Fruit fly (Drosophila melanogaster) whole organism, pupa: Measurements from ENCODE around the gene CG42747.
A peak's percentile ranks its signal among the peaks of the same experiment; 100 is the strongest.

ENCODE experiments used
- CG10348 ChIP-seq: fragments of 200-800 bp; sonication (Bioruptor generic); IDR thresholded peaks from 2 replicates; pipeline ENCODE4 v1.3.6; 2022; ENCODE audit warnings: missing biosample characterization, missing genetic modification characterization
- CG12605 ChIP-seq: fragments of 200-800 bp; sonication (Bioruptor generic); IDR thresholded peaks from 2 replicates; pipeline ENCODE4 v1.3.6; 2022; ENCODE audit warnings: missing biosample characterization, missing genetic modification characterization
- CG13204 ChIP-seq: fragments of 200-800 bp; sonication (Bioruptor generic); optimal IDR thresholded peaks from 2 replicates; lab custom pipeline; 2018; ENCODE audit warnings: missing biosample characterization, mild to moderate bottlenecking, missing genetic modification characterization, moderate library complexity
- CG14655 ChIP-seq: fragments of 200-800 bp; sonication (Bioruptor generic); optimal IDR thresholded peaks from 3 replicates; lab custom pipeline; 2017; ENCODE audit warnings: mild to moderate bottlenecking, missing biosample characterization, missing genetic modification reagents, missing genetic modification characterization
- CG15710 ChIP-seq: fragments of 200-800 bp; sonication (Bioruptor generic); optimal IDR thresholded peaks from 2 replicates; lab custom pipeline; 2018; ENCODE audit warnings: missing biosample characterization, mild to moderate bottlenecking, missing genetic modification characterization, moderate library complexity
- CG17806 ChIP-seq: fragments of 200-800 bp; sonication (Bioruptor generic); optimal IDR thresholded peaks from 2 replicates; lab custom pipeline; 2018; ENCODE audit warnings: missing biosample characterization, mild to moderate bottlenecking, missing genetic modification characterization, moderate library complexity
- CG32121 ChIP-seq: fragments of 200-800 bp; sonication (Bioruptor generic); IDR thresholded peaks from 2 replicates; pipeline ENCODE4 v1.3.6; 2022; ENCODE audit warnings: missing biosample characterization, missing genetic modification characterization
- CG34367 ChIP-seq: fragments of 200-800 bp; sonication (Bioruptor generic); optimal IDR thresholded peaks from 2 replicates; lab custom pipeline; 2018; ENCODE audit warnings: missing biosample characterization, mild to moderate bottlenecking, missing genetic modification characterization
- CG4496 ChIP-seq: fragments of 200-800 bp; sonication (Bioruptor generic); IDR thresholded peaks from 3 replicates; pipeline ENCODE4 v1.3.6; 2022; ENCODE audit warnings: missing biosample characterization, missing genetic modification characterization
- CG8159 ChIP-seq: fragments of 200-800 bp; sonication (Bioruptor generic); optimal IDR thresholded peaks from 3 replicates; lab custom pipeline; 2018; ENCODE audit warnings: missing biosample characterization, mild to moderate bottlenecking, missing genetic modification characterization, moderate library complexity
- CG8301 ChIP-seq: fragments of 200-800 bp; sonication (Bioruptor generic); optimal IDR thresholded peaks from 2 replicates; lab custom pipeline; 2018; ENCODE audit warnings: missing biosample characterization, mild to moderate bottlenecking, missing genetic modification characterization
- CG9948 ChIP-seq: fragments of 200-800 bp; sonication (Bioruptor generic); optimal IDR thresholded peaks from 2 replicates; lab custom pipeline; 2018; ENCODE audit warnings: missing biosample characterization, mild to moderate bottlenecking, missing genetic modification characterization, moderate library complexity
- D1 ChIP-seq: fragments of 200-800 bp; sonication (Bioruptor generic); optimal IDR thresholded peaks from 2 replicates; lab custom pipeline; 2018; ENCODE audit warnings: missing biosample characterization, mild to moderate bottlenecking, missing genetic modification characterization, moderate library complexity
- EcR ChIP-seq: fragments of 200-800 bp; sonication (Bioruptor generic); optimal IDR thresholded peaks from 3 replicates; lab custom pipeline; 2019; ENCODE audit warnings: missing biosample characterization, missing genetic modification characterization, mild to moderate bottlenecking, moderate library complexity, missing genetic modification reagents
- Ets98B ChIP-seq: fragments of 200-800 bp; sonication (Bioruptor generic); IDR thresholded peaks from 2 replicates; pipeline ENCODE4 v1.3.6; 2022; ENCODE audit warnings: missing biosample characterization, missing genetic modification characterization
- Pif1A ChIP-seq: fragments of 200-800 bp; sonication (Bioruptor generic); optimal IDR thresholded peaks from 3 replicates; lab custom pipeline; 2016; ENCODE audit warnings: missing biosample characterization, missing genetic modification characterization
- Pif1B ChIP-seq: fragments of 200-800 bp; sonication (Bioruptor generic); optimal IDR thresholded peaks from 3 replicates; lab custom pipeline; 2016; ENCODE audit warnings: missing biosample characterization, missing genetic modification characterization
- Snoo ChIP-seq: fragments of 200-800 bp; sonication (Bioruptor generic); optimal IDR thresholded peaks from 3 replicates; lab custom pipeline; 2017; ENCODE audit warnings: missing biosample characterization, mild to moderate bottlenecking, missing genetic modification characterization, inconsistent platforms
- fd96Ca ChIP-seq: fragments of 200-800 bp; sonication (Bioruptor generic); IDR thresholded peaks from 3 replicates; pipeline ENCODE4 v1.3.6; 2022; ENCODE audit warnings: missing biosample characterization, missing genetic modification characterization
- gl ChIP-seq: fragments of 200-800 bp; sonication (Bioruptor generic); optimal IDR thresholded peaks from 2 replicates; lab custom pipeline; 2018; ENCODE audit warnings: missing biosample characterization, mild to moderate bottlenecking, missing genetic modification characterization
- rn ChIP-seq: fragments of 200-800 bp; sonication (Bioruptor generic); IDR thresholded peaks from 2 replicates; pipeline ENCODE4 v1.3.6; 2022; ENCODE audit warnings: missing biosample characterization, missing genetic modification characterization

The CG42747 gene

DNA sequence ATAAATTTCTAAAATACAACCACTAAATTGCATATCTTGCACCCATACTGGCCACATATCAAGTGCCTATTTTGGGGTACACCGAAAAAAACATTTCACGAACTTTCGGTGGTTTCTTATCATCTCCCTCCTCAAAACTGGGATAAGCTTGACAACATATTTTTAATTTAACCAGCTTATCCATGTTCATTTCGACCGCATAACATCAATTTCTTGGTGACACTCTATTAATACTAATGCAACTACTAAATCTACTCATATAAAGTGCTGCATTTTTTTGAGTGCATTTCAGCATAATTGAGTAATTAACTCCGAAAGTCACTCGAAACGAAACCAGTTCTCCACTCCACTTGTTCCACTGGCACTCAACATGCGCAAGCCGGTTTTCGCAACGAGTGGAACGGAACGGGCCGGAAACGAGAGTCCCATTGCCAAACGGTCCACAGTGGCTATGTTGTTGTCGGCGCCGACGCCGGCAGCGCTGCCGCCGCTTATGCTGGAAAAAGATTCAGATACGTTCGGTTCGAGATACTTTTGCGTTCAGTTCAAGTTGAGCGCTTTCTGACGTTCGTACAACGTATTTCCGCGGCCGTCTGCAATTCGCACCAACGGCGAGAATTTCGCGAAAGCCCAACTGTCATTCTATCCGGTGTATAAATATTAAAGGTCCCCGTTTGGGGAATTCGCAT is at the start of gene CG42747:
Gene CG42747, plus strand, starts transcription at position 529 of the 689 bp plus-strand sequence.
- TF ChIP-seq CG13204 (GFP tag; lab: Kevin White, UChicago) (peak; percentile 62), CG17806 (peak; percentile 87), CG9948 (tag; lab: Kevin White, UChicago) (peak; percentile 83), Pif1B (peak; percentile 86), Pif1A (peak; percentile 88), D1 (tag; lab: Kevin White, UChicago) (no peak), EcR (GFP tag; lab: Kevin White, UChicago) (peak; percentile 37), rn (no peak), CG8159 (peak; percentile 87), CG15710 (tag; lab: Kevin White, UChicago) (peak; percentile 76), CG10348 (GFP tag; lab: Robert Waterston, UW) (0 out of 2 replicates have a peak, but pooled peaks have one; percentile 19), Snoo (tag; lab: Kevin White, UChicago) (peak; percentile 77), CG32121 (GFP tag; lab: Robert Waterston, UW) (peak; percentile 63; the same call in 1 of the 2 replicates), fd96Ca (GFP tag; lab: Robert Waterston, UW) (peak; percentile 81), CG12605 (peak; percentile 58), CG34367 (tag; lab: Kevin White, UChicago) (peak; percentile 76), CG8301 (tag; lab: Kevin White, UChicago) (peak; percentile 90), Ets98B (peak; percentile 76), CG14655 (peak; percentile 89), CG4496 (GFP tag; lab: Robert Waterston, UW) (peak; percentile 78; the same call in 2 of the 3 replicates), gl (tag; lab: Kevin White, UChicago) (peak; percentile 58)

DNA sequence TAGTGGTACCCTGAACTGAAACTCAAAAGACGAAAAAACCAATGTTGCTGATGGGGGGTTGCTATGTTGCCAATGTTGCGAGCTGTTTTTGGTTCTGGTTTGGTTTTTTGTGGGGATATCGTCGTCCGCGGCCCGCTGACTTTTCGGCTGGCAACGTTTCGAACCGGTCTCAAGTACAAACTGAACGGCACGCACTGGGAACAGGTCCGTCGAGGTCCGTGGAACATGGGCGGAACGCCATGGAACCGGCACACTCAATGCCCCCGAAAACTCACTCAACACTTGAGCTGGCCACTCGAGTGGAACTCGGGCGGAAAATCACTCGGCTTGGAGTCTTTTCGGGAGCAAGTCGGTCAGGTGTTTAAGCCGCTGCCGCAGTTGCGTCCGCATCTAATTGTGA is 48.2 kb upstream of the CG42747 start, which contains the start of gene CG13300:
Gene CG13300, minus strand, starts transcription at position 159 of the 400 bp plus-strand sequence.
- TF ChIP-seq CG4496 (GFP tag; lab: Robert Waterston, UW) (0 out of 3 replicates have a peak, but pooled peaks have one; percentile 16), CG14655 (no peak), CG13204 (GFP tag; lab: Kevin White, UChicago) (peak; percentile 46), Ets98B (peak; percentile 21; the same call in 1 of the 2 replicates), Pif1B (peak; percentile 15), D1 (tag; lab: Kevin White, UChicago) (no peak), CG17806 (no peak), CG12605 (peak; percentile 68; the same call in 1 of the 2 replicates), EcR (GFP tag; lab: Kevin White, UChicago) (peak; percentile 34), rn (no peak), CG15710 (tag; lab: Kevin White, UChicago) (no peak), CG34367 (tag; lab: Kevin White, UChicago) (no peak), CG9948 (tag; lab: Kevin White, UChicago) (no peak), CG8159 (peak; percentile 17), gl (tag; lab: Kevin White, UChicago) (no peak), CG10348 (GFP tag; lab: Robert Waterston, UW) (no peak), CG8301 (tag; lab: Kevin White, UChicago) (no peak), fd96Ca (GFP tag; lab: Robert Waterston, UW) (no peak), Pif1A (no peak), Snoo (tag; lab: Kevin White, UChicago) (peak; percentile 3), CG32121 (GFP tag; lab: Robert Waterston, UW) (no peak)
- TF ChIP-seq, all 21 proteins: peak for 8

DNA sequence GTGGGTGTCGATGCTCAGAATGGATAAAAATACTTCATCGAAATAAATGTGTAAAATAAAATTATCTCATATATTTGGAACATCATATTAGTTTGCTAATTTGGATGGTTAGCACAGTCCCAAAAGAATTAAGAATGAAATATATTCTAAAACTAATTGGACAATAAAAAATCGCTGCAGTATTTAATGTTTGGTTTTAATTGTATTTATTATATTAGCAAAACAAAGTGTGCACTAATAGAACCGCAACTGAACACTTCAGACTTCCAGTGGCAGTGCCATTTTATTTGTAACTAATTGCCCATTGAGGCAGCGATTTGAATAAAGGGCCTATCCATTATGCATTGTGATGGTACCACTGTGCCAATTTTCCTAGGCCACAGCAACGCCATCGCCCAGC is 45.4 kb upstream of the CG42747 start:
- TF ChIP-seq EcR (GFP tag; lab: Kevin White, UChicago): no peak
- TF ChIP-seq D1 (tag; lab: Kevin White, UChicago): no peak
- peak; percentile 69 for TF ChIP-seq CG8159
- TF ChIP-seq CG17806: peak; percentile 47
- peak; percentile 41 for TF ChIP-seq Pif1B
- peak; percentile 82 for TF ChIP-seq CG14655
- no peak for TF ChIP-seq Ets98B
- peak; percentile 54 for TF ChIP-seq CG34367 (tag; lab: Kevin White, UChicago)
- TF ChIP-seq CG8301 (tag; lab: Kevin White, UChicago): peak; percentile 45
- no peak for TF ChIP-seq rn
- TF ChIP-seq Snoo (tag; lab: Kevin White, UChicago): no peak
- peak; percentile 71 for TF ChIP-seq CG9948 (tag; lab: Kevin White, UChicago)
- peak; percentile 46 for TF ChIP-seq CG15710 (tag; lab: Kevin White, UChicago)
- peak; percentile 33 for TF ChIP-seq Pif1A

DNA sequence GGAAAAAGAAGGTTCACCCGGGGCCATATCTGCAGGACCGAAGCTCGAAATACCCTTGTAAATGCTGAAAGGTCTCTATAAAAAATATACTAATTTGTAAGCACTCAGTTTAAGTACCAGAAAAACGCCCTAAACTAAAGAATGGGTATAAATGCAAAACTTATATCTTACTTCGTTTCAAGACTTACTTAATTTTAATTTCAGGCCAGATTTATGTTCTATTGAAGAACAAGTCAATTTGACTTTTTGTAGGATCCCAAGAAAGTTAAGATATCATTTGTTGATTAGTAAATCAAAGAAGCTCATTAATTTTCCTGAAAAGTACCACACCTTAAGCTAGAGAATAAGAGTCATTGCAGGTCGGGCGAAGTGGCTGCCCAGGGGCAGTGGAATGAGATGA is 43.2 kb upstream of the CG42747 start:
- TF ChIP-seq CG9948 (tag; lab: Kevin White, UChicago) (peak; percentile 14), Pif1B (no peak), CG12605 (no peak), gl (tag; lab: Kevin White, UChicago) (no peak), CG8159 (peak; percentile 40), CG13204 (GFP tag; lab: Kevin White, UChicago) (no peak)

DNA sequence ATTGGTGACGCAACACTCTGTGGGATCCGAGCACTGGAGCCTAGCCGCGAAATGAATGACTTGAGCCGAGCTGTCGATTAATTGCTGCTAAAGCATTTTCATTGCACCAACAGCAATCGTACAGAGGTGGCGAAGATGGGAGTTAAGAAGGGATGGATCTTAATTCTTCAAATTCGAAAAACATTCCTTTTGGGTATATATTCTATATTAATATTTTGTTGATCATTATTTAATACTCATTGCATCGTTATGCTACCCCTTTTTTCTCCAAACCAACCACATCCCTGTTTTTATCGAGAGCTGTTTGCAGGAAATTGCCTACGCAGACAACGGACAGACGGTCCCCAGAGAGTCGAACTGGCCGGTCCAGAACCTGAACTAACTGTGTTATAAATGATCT is 41.9 kb upstream of the CG42747 start:
- TF ChIP-seq CG13204 (GFP tag; lab: Kevin White, UChicago) (peak; percentile 55), Ets98B (peak; percentile 60), gl (tag; lab: Kevin White, UChicago) (peak; percentile 73), CG17806 (peak; percentile 84), CG8159 (peak; percentile 86), CG14655 (peak; percentile 82), CG9948 (tag; lab: Kevin White, UChicago) (peak; percentile 72), CG34367 (tag; lab: Kevin White, UChicago) (peak; percentile 79), CG12605 (peak; percentile 76), CG15710 (tag; lab: Kevin White, UChicago) (peak; percentile 85), Pif1A (peak; percentile 69), Snoo (tag; lab: Kevin White, UChicago) (peak; percentile 30), CG4496 (GFP tag; lab: Robert Waterston, UW) (peak; percentile 80), EcR (GFP tag; lab: Kevin White, UChicago) (no peak), Pif1B (peak; percentile 59), CG8301 (tag; lab: Kevin White, UChicago) (peak; percentile 74), D1 (tag; lab: Kevin White, UChicago) (no peak), rn (no peak), fd96Ca (GFP tag; lab: Robert Waterston, UW) (peak; percentile 76), CG10348 (GFP tag; lab: Robert Waterston, UW) (no peak), CG32121 (GFP tag; lab: Robert Waterston, UW) (peak; percentile 54)
- TF ChIP-seq, all 21 proteins: peak for 17
